Worm (Caenorhabditis elegans) whole organism, L3 larva: ENCODE results near the gene puf-5.

ENCODE experiments used
- egl-5 ChIP-seq: fragments of 150-350 bp; optimal IDR thresholded peaks from 2 replicates; lab custom pipeline; 2017; ENCODE audit warnings: missing biosample characterization, missing genetic modification reagents, missing genetic modification characterization, inconsistent platforms
- elt-3 ChIP-seq, 3 experiments: fragments of 150-350 bp in 1 of 3; sonication (generic microtip) in 2 of 3; optimal IDR thresholded peaks; 2 replicates in 2 of 3; 4 replicates in 1 of 3; lab custom pipeline; 2014 to 2017; ENCODE audit warnings: missing biosample characterization in 3 of 3, missing genetic modification characterization in 3 of 3
- fkh-10 ChIP-seq: sonication (generic microtip); optimal IDR thresholded peaks from 2 replicates; lab custom pipeline; 2017; ENCODE audit warnings: missing biosample characterization, missing genetic modification reagents, missing genetic modification characterization
- mdl-1 ChIP-seq: fragments of 150-350 bp; optimal IDR thresholded peaks from 2 replicates; lab custom pipeline; 2014; ENCODE audit warnings: missing biosample characterization, missing genetic modification characterization
- nhr-11 ChIP-seq: fragments of 150-350 bp; optimal IDR thresholded peaks from 2 replicates; lab custom pipeline; 2014; ENCODE audit warnings: missing biosample characterization, missing genetic modification characterization
- nhr-12 ChIP-seq: fragments of 150-350 bp; optimal IDR thresholded peaks from 2 replicates; lab custom pipeline; 2014; ENCODE audit warnings: missing biosample characterization, missing genetic modification characterization
- nhr-43 ChIP-seq: sonication (generic microtip); optimal IDR thresholded peaks from 2 replicates; lab custom pipeline; 2016; ENCODE audit warnings: mild to moderate bottlenecking, missing genetic modification characterization, missing compliant biosample characterization; ENCODE audit not compliant: poor library complexity, severe bottlenecking
- snpc-4 ChIP-seq: fragments of 150-350 bp; optimal IDR thresholded peaks from 2 replicates; lab custom pipeline; 2014; ENCODE audit warnings: missing biosample characterization, missing genetic modification characterization
- unc-62 ChIP-seq: fragments of 150-350 bp; sonication (generic microtip); optimal IDR thresholded peaks from 4 replicates; lab custom pipeline; 2014; ENCODE audit warnings: missing biosample characterization, missing genetic modification reagents, missing genetic modification characterization
- ztf-11 ChIP-seq: fragments of 150-350 bp; optimal IDR thresholded peaks from 2 replicates; lab custom pipeline; 2014; ENCODE audit warnings: missing biosample characterization, missing genetic modification characterization

DNA sequence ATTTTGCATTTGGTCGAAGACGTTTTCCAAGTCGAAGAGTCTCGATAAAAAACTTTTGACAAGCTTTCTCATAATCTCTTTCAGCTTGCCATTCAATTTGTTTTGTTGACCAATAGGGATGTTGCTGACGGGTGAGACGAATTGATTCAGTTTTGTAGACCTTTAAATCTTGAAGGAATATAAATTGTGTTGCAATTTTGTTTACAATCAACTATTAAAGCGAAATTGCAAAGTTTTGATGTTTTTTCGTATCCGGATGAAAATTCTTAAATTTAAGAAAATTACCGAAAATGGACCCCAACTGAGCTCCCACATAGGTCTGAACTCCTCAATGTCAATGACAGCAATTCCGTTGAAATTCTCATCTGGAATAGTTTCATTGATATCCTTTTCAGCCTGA, 40.8 kb downstream of the puf-5 start:
- TF ChIP-seq nhr-12 (tag; lab: Kevin White, UChicago) (no peak), snpc-4 (no peak), nhr-43 (tag; lab: Kevin White, UChicago) (no peak), mdl-1 (tag; lab: Kevin White, UChicago) (no peak), ztf-11 (tag; lab: Kevin White, UChicago) (no peak), egl-5 (tag; lab: Kevin White, UChicago) (no peak), nhr-11 (no peak), elt-3 (tag; optimal IDR thresholded peaks at IDR 0.05; lab: Kevin White, UChicago) (no peak), unc-62 (no peak), fkh-10 (no peak)
